Fruit fly (Drosophila melanogaster) whole organism, pupa: ENCODE results near the gene Drsl3.

Experiments
- CG10348 ChIP-seq: fragments of 200-800 bp; sonication (Bioruptor generic); IDR thresholded peaks from 2 replicates; pipeline ENCODE4 v1.3.6; 2022; ENCODE audit warnings: missing biosample characterization, missing genetic modification characterization
- CG12605 ChIP-seq: fragments of 200-800 bp; sonication (Bioruptor generic); IDR thresholded peaks from 2 replicates; pipeline ENCODE4 v1.3.6; 2022; ENCODE audit warnings: missing biosample characterization, missing genetic modification characterization
- CG13204 ChIP-seq: fragments of 200-800 bp; sonication (Bioruptor generic); optimal IDR thresholded peaks from 2 replicates; lab custom pipeline; 2018; ENCODE audit warnings: missing biosample characterization, mild to moderate bottlenecking, missing genetic modification characterization, moderate library complexity
- CG14655 ChIP-seq: fragments of 200-800 bp; sonication (Bioruptor generic); optimal IDR thresholded peaks from 3 replicates; lab custom pipeline; 2017; ENCODE audit warnings: mild to moderate bottlenecking, missing biosample characterization, missing genetic modification reagents, missing genetic modification characterization
- CG15710 ChIP-seq: fragments of 200-800 bp; sonication (Bioruptor generic); optimal IDR thresholded peaks from 2 replicates; lab custom pipeline; 2018; ENCODE audit warnings: missing biosample characterization, mild to moderate bottlenecking, missing genetic modification characterization, moderate library complexity
- CG17806 ChIP-seq: fragments of 200-800 bp; sonication (Bioruptor generic); optimal IDR thresholded peaks from 2 replicates; lab custom pipeline; 2018; ENCODE audit warnings: missing biosample characterization, mild to moderate bottlenecking, missing genetic modification characterization, moderate library complexity
- CG32121 ChIP-seq: fragments of 200-800 bp; sonication (Bioruptor generic); IDR thresholded peaks from 2 replicates; pipeline ENCODE4 v1.3.6; 2022; ENCODE audit warnings: missing biosample characterization, missing genetic modification characterization
- CG34367 ChIP-seq: fragments of 200-800 bp; sonication (Bioruptor generic); optimal IDR thresholded peaks from 2 replicates; lab custom pipeline; 2018; ENCODE audit warnings: missing biosample characterization, mild to moderate bottlenecking, missing genetic modification characterization
- CG4496 ChIP-seq: fragments of 200-800 bp; sonication (Bioruptor generic); IDR thresholded peaks from 3 replicates; pipeline ENCODE4 v1.3.6; 2022; ENCODE audit warnings: missing biosample characterization, missing genetic modification characterization
- CG8159 ChIP-seq: fragments of 200-800 bp; sonication (Bioruptor generic); optimal IDR thresholded peaks from 3 replicates; lab custom pipeline; 2018; ENCODE audit warnings: missing biosample characterization, mild to moderate bottlenecking, missing genetic modification characterization, moderate library complexity
- CG8301 ChIP-seq: fragments of 200-800 bp; sonication (Bioruptor generic); optimal IDR thresholded peaks from 2 replicates; lab custom pipeline; 2018; ENCODE audit warnings: missing biosample characterization, mild to moderate bottlenecking, missing genetic modification characterization
- CG9948 ChIP-seq: fragments of 200-800 bp; sonication (Bioruptor generic); optimal IDR thresholded peaks from 2 replicates; lab custom pipeline; 2018; ENCODE audit warnings: missing biosample characterization, mild to moderate bottlenecking, missing genetic modification characterization, moderate library complexity
- D1 ChIP-seq: fragments of 200-800 bp; sonication (Bioruptor generic); optimal IDR thresholded peaks from 2 replicates; lab custom pipeline; 2018; ENCODE audit warnings: missing biosample characterization, mild to moderate bottlenecking, missing genetic modification characterization, moderate library complexity
- EcR ChIP-seq: fragments of 200-800 bp; sonication (Bioruptor generic); optimal IDR thresholded peaks from 3 replicates; lab custom pipeline; 2019; ENCODE audit warnings: missing biosample characterization, missing genetic modification characterization, mild to moderate bottlenecking, moderate library complexity, missing genetic modification reagents
- Ets98B ChIP-seq: fragments of 200-800 bp; sonication (Bioruptor generic); IDR thresholded peaks from 2 replicates; pipeline ENCODE4 v1.3.6; 2022; ENCODE audit warnings: missing biosample characterization, missing genetic modification characterization
- Pif1A ChIP-seq: fragments of 200-800 bp; sonication (Bioruptor generic); optimal IDR thresholded peaks from 3 replicates; lab custom pipeline; 2016; ENCODE audit warnings: missing biosample characterization, missing genetic modification characterization
- Pif1B ChIP-seq: fragments of 200-800 bp; sonication (Bioruptor generic); optimal IDR thresholded peaks from 3 replicates; lab custom pipeline; 2016; ENCODE audit warnings: missing biosample characterization, missing genetic modification characterization
- Snoo ChIP-seq: fragments of 200-800 bp; sonication (Bioruptor generic); optimal IDR thresholded peaks from 3 replicates; lab custom pipeline; 2017; ENCODE audit warnings: missing biosample characterization, mild to moderate bottlenecking, missing genetic modification characterization, inconsistent platforms
- fd96Ca ChIP-seq: fragments of 200-800 bp; sonication (Bioruptor generic); IDR thresholded peaks from 3 replicates; pipeline ENCODE4 v1.3.6; 2022; ENCODE audit warnings: missing biosample characterization, missing genetic modification characterization
- gl ChIP-seq: fragments of 200-800 bp; sonication (Bioruptor generic); optimal IDR thresholded peaks from 2 replicates; lab custom pipeline; 2018; ENCODE audit warnings: missing biosample characterization, mild to moderate bottlenecking, missing genetic modification characterization
- rn ChIP-seq: fragments of 200-800 bp; sonication (Bioruptor generic); IDR thresholded peaks from 2 replicates; pipeline ENCODE4 v1.3.6; 2022; ENCODE audit warnings: missing biosample characterization, missing genetic modification characterization

Drsl3 gene

dm6 chr3L:3307593-3307992, 7.2 kb upstream of the Drsl3 start:
- TF ChIP-seq CG12605 (GFP tag; lab: Robert Waterston, UW) (no peak), gl (tag; lab: Kevin White, UChicago) (no peak), CG14655 (GFP tag; lab: Kevin White, UChicago) (no peak), CG4496 (GFP tag; lab: Robert Waterston, UW) (0 out of 3 replicates have a peak, but pooled peaks have one; percentile 28), CG15710 (tag; lab: Kevin White, UChicago) (no peak), rn (GFP tag; lab: Robert Waterston, UW) (no peak)

- TF ChIP-seq fd96Ca (GFP tag; lab: Robert Waterston, UW) (no peak), rn (GFP tag; lab: Robert Waterston, UW) (no peak), CG17806 (tag; lab: Kevin White, UChicago) (no peak), D1 (tag; lab: Kevin White, UChicago) (no peak), CG14655 (GFP tag; lab: Kevin White, UChicago) (no peak), CG10348 (GFP tag; lab: Robert Waterston, UW) (no peak), Pif1A (no peak), CG12605 (GFP tag; lab: Robert Waterston, UW) (no peak), CG8301 (tag; lab: Kevin White, UChicago) (no peak), CG9948 (tag; lab: Kevin White, UChicago) (no peak), gl (tag; lab: Kevin White, UChicago) (no peak), CG13204 (GFP tag; lab: Kevin White, UChicago) (no peak), CG15710 (tag; lab: Kevin White, UChicago) (no peak), Snoo (tag; lab: Kevin White, UChicago) (no peak)
Measured at dm6 chr3L:3308676-3309613, 5.9 kb upstream of the Drsl3 start.

- no peak for TF ChIP-seq CG10348 (GFP tag; lab: Robert Waterston, UW)
- no peak for TF ChIP-seq CG13204 (GFP tag; lab: Kevin White, UChicago)
- no peak for TF ChIP-seq Ets98B (GFP tag; lab: Robert Waterston, UW)
- TF ChIP-seq Snoo (tag; lab: Kevin White, UChicago) = no peak
- TF ChIP-seq CG8301 (tag; lab: Kevin White, UChicago) = no peak
- TF ChIP-seq CG15710 (tag; lab: Kevin White, UChicago) = no peak
- no peak for TF ChIP-seq CG17806 (tag; lab: Kevin White, UChicago)
- no peak for TF ChIP-seq CG32121
Measured at dm6 chr3L:3314049-3314448, 747 bp upstream of the Drsl3 start, which contains the start of gene Drsl2. TSS of gene Drsl2 (plus strand) at chr3L:3314349.

DNA sequence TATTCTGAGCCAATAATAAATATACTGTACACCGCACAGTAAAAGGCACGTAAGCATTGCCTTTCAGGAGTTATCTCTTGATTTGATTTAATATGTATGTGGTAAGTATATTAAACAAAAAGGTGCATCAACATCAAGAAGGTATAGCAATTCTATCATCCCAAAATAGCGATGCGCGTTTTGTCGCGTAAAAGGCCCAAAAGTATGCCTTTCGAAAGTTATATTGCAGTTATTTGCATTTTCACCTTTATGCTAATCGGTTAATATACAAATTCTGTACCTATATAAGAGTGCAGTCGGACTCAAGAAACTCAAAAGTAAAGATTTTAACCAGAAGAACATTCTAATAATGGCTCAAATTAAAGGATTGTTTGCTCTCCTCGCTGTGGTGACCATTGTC, 492 bp downstream of the Drsl3 start, which contains the start of gene Drsl4:
Gene Drsl4, plus strand, starts transcription at position 333 of the 400 bp plus-strand sequence.
- no peak for TF ChIP-seq CG32121
- TF ChIP-seq EcR (GFP tag; lab: Kevin White, UChicago) = peak; percentile 16
- no peak for TF ChIP-seq CG12605 (GFP tag; lab: Robert Waterston, UW)
- no peak for TF ChIP-seq CG15710 (tag; lab: Kevin White, UChicago)
- TF ChIP-seq CG8301 (tag; lab: Kevin White, UChicago) = no peak
- TF ChIP-seq Ets98B (GFP tag; lab: Robert Waterston, UW) = no peak

dm6 chr3L:3316441-3316840, 1.6 kb downstream of the Drsl3 start, which contains the start of gene Drsl5:
TSS of gene Drsl5 (plus strand) at chr3L:3316781.
- TF ChIP-seq Pif1A (no peak), Ets98B (GFP tag; lab: Robert Waterston, UW) (no peak), CG14655 (GFP tag; lab: Kevin White, UChicago) (no peak), Pif1B (GFP tag; lab: Kevin White, UChicago) (no peak), CG13204 (GFP tag; lab: Kevin White, UChicago) (no peak), CG17806 (tag; lab: Kevin White, UChicago) (no peak), CG12605 (GFP tag; lab: Robert Waterston, UW) (no peak), EcR (GFP tag; lab: Kevin White, UChicago) (no peak), CG4496 (GFP tag; lab: Robert Waterston, UW) (no peak), CG34367 (tag; lab: Kevin White, UChicago) (no peak), CG10348 (GFP tag; lab: Robert Waterston, UW) (no peak), CG8159 (tag; lab: Kevin White, UChicago) (no peak), CG15710 (tag; lab: Kevin White, UChicago) (no peak), fd96Ca (GFP tag; lab: Robert Waterston, UW) (no peak), rn (GFP tag; lab: Robert Waterston, UW) (no peak), CG32121 (no peak), Snoo (tag; lab: Kevin White, UChicago) (no peak), gl (tag; lab: Kevin White, UChicago) (no peak)

- peak; percentile 66; the same call in 1 of the 3 replicates for TF ChIP-seq CG4496 (GFP tag; lab: Robert Waterston, UW)
- TF ChIP-seq D1 (tag; lab: Kevin White, UChicago) = no peak
- peak; percentile 48 for TF ChIP-seq CG15710 (tag; lab: Kevin White, UChicago)
- TF ChIP-seq Snoo (tag; lab: Kevin White, UChicago) = peak; percentile 20
- no peak for TF ChIP-seq CG12605 (GFP tag; lab: Robert Waterston, UW)
- no peak for TF ChIP-seq rn (GFP tag; lab: Robert Waterston, UW)
- peak; percentile 25 for TF ChIP-seq CG34367 (tag; lab: Kevin White, UChicago)
- TF ChIP-seq CG8301 (tag; lab: Kevin White, UChicago) = peak; percentile 8
- peak; percentile 13 for TF ChIP-seq CG17806 (tag; lab: Kevin White, UChicago)
- TF ChIP-seq fd96Ca (GFP tag; lab: Robert Waterston, UW) = no peak
- peak; percentile 47; the same call in 1 of the 2 replicates for TF ChIP-seq CG32121
- no peak for TF ChIP-seq CG13204 (GFP tag; lab: Kevin White, UChicago)
Measured at dm6 chr3L:3319223-3319643, 4.4 kb downstream of the Drsl3 start, which contains the start of the genes PIG-C, CG12016 and Dpm2. TSS of gene PIG-C (minus strand) at chr3L:3319232. TSS of gene CG12016 (plus strand) at chr3L:3319555. TSS of gene Dpm2 (plus strand) at chr3L:3319555.
